Worm (Caenorhabditis elegans) whole organism, late embryonic: ENCODE measurements around the gene K05D4.9.

Experiments
- ceh-19 ChIP-seq: fragments of 200-800 bp; sonication (Bioruptor generic); optimal IDR thresholded peaks from 2 replicates; lab custom pipeline; 2018; ENCODE audit warnings: mild to moderate bottlenecking, missing genetic modification characterization, missing compliant biosample characterization
- fkh-10 ChIP-seq: fragments of 150-350 bp; optimal IDR thresholded peaks from 2 replicates; lab custom pipeline; 2014; ENCODE audit warnings: missing biosample characterization, missing genetic modification reagents, missing genetic modification characterization
- tbx-2 ChIP-seq: sonication (generic microtip); optimal IDR thresholded peaks from 2 replicates; lab custom pipeline; 2016; ENCODE audit warnings: missing genetic modification characterization, missing compliant biosample characterization

ce11 chrV:16198016-16198415, 26.4 kb upstream of the K05D4.9 start, which contains the start of gene F11A5.5:
- TF ChIP-seq ceh-19 (GFP tag; lab: Kevin White, UChicago) (no peak), tbx-2 (tag; lab: Kevin White, UChicago) (no peak), fkh-10 (GFP tag; lab: Kevin White, UChicago) (no peak)
